Worm (Caenorhabditis elegans) whole organism, young adult: ENCODE data around the gene skr-9.
"Not testable (repeated sequence)": the region's sequence is repeated elsewhere in the genome, so short reads cannot be mapped to it uniquely, and the experiment has no call there.

Source experiments
- B0019.2 ChIP-seq: fragments of 200-800 bp; sonication (Bioruptor generic); conservative IDR thresholded peaks from 2 replicates; pipeline ENCODE4 v1.3.6; 2022; ENCODE audit warnings: missing genetic modification reagents, missing genetic modification characterization, missing compliant biosample characterization
- C17E4.6 ChIP-seq: fragments of 200-800 bp; sonication (Bioruptor generic); IDR thresholded peaks from 2 replicates; pipeline ENCODE4 v1.3.6; 2022; ENCODE audit warnings: missing genetic modification reagents, missing genetic modification characterization, missing compliant biosample characterization
- F33H1.4 ChIP-seq: fragments of 200-800 bp; sonication (Bioruptor generic); IDR thresholded peaks from 2 replicates; pipeline ENCODE4 v1.3.6; 2022; ENCODE audit warnings: missing genetic modification reagents, missing genetic modification characterization, missing compliant biosample characterization
- F49E8.2 ChIP-seq: sonication (generic microtip); optimal IDR thresholded peaks from 3 replicates; lab custom pipeline; 2017; ENCODE audit warnings: missing genetic modification characterization, mild to moderate bottlenecking, missing compliant biosample characterization, antibody characterized with exemption, moderate library complexity; ENCODE audit not compliant: insufficient read depth
- T26A5.8 ChIP-seq: sonication (generic microtip); optimal IDR thresholded peaks from 2 replicates; lab custom pipeline; 2016; ENCODE audit warnings: missing genetic modification characterization, missing compliant biosample characterization
- Y56A3A.18 ChIP-seq: fragments of 200-800 bp; sonication (Bioruptor generic); IDR thresholded peaks from 2 replicates; pipeline ENCODE4 v1.3.6; 2022; ENCODE audit warnings: missing genetic modification reagents, missing genetic modification characterization, missing compliant biosample characterization
- aptf-3 ChIP-seq: fragments of 200-800 bp; sonication (Bioruptor generic); IDR thresholded peaks from 2 replicates; pipeline ENCODE4 v1.3.6; 2022; ENCODE audit warnings: missing genetic modification characterization, missing compliant biosample characterization
- attf-5 ChIP-seq: fragments of 200-800 bp; sonication (Bioruptor generic); optimal IDR thresholded peaks from 2 replicates; lab custom pipeline; 2018; ENCODE audit warnings: mild to moderate bottlenecking, missing genetic modification characterization, missing compliant biosample characterization
- attf-6 ChIP-seq: fragments of 200-800 bp; sonication (Bioruptor generic); IDR thresholded peaks from 2 replicates; pipeline ENCODE4 v1.3.6; 2022; ENCODE audit warnings: missing genetic modification reagents, missing genetic modification characterization, missing compliant biosample characterization
- bed-2 ChIP-seq: fragments of 200-800 bp; sonication (Bioruptor generic); IDR thresholded peaks from 2 replicates; pipeline ENCODE4 v1.3.6; 2022; ENCODE audit warnings: missing genetic modification reagents, missing genetic modification characterization, missing compliant biosample characterization
- ccch-3 ChIP-seq: fragments of 200-800 bp; sonication (Bioruptor generic); optimal IDR thresholded peaks from 2 replicates; lab custom pipeline; 2018; ENCODE audit warnings: mild to moderate bottlenecking, missing genetic modification characterization, missing compliant biosample characterization
- cebp-1 ChIP-seq, 2 experiments: fragments of 200-800 bp in 1 of 2; sonication (Bioruptor generic) in 1 of 2; sonication (generic microtip) in 1 of 2; IDR thresholded peaks in 1 of 2; optimal IDR thresholded peaks in 1 of 2; 2 replicates each; pipeline versions ENCODE4 v1.3.6 to Lab custom; 2017 to 2022; ENCODE audit warnings: missing compliant biosample characterization in 2 of 2, missing genetic modification characterization in 2 of 2, mild to moderate bottlenecking in 1 of 2, missing genetic modification reagents in 1 of 2, moderate library complexity in 1 of 2
- cebp-2 ChIP-seq: fragments of 200-800 bp; sonication (Bioruptor generic); IDR thresholded peaks from 2 replicates; pipeline ENCODE4 v1.3.6; 2022; ENCODE audit warnings: missing genetic modification characterization, missing compliant biosample characterization
- dpl-1 ChIP-seq: fragments of 150-350 bp; optimal IDR thresholded peaks from 2 replicates; lab custom pipeline; 2014; ENCODE audit warnings: missing biosample characterization, missing genetic modification reagents, missing genetic modification characterization
- egrh-3 ChIP-seq: fragments of 200-800 bp; sonication (Bioruptor generic); IDR thresholded peaks from 2 replicates; pipeline ENCODE4 v1.3.6; 2022; ENCODE audit warnings: missing genetic modification reagents, missing genetic modification characterization, missing compliant biosample characterization
- ekl-4 ChIP-seq: fragments of 200-800 bp; sonication (Bioruptor generic); IDR thresholded peaks from 2 replicates; pipeline ENCODE4 v1.3.6; 2022; ENCODE audit warnings: missing genetic modification reagents, missing genetic modification characterization, missing compliant biosample characterization
- fkh-3 ChIP-seq: sonication (generic microtip); optimal IDR thresholded peaks from 2 replicates; lab custom pipeline; 2016; ENCODE audit warnings: mild to moderate bottlenecking, missing genetic modification characterization, missing compliant biosample characterization
- hmg-1.2 ChIP-seq: fragments of 200-800 bp; sonication (Bioruptor generic); IDR thresholded peaks from 2 replicates; pipeline ENCODE4 v1.3.6; 2022; ENCODE audit warnings: missing genetic modification reagents, missing genetic modification characterization, missing compliant biosample characterization
- hrde-1 ChIP-seq: sonication (generic microtip); optimal IDR thresholded peaks from 2 replicates; lab custom pipeline; 2016; ENCODE audit warnings: missing genetic modification characterization, mild to moderate bottlenecking, missing compliant biosample characterization, moderate library complexity, missing genotype, missing genetic modification reagents, borderline replicate concordance
- hsf-1 ChIP-seq: fragments of 200-800 bp; sonication (Bioruptor generic); IDR thresholded peaks from 2 replicates; pipeline ENCODE4 v1.3.6; 2022; ENCODE audit warnings: missing genetic modification reagents, missing genetic modification characterization, missing compliant biosample characterization
- let-526 ChIP-seq: fragments of 200-800 bp; sonication (Bioruptor generic); IDR thresholded peaks from 2 replicates; pipeline ENCODE4 v1.3.6; 2022; ENCODE audit warnings: missing genetic modification reagents, missing genetic modification characterization, missing compliant biosample characterization
- lin-35 ChIP-seq, 3 experiments: fragments of 150-350 bp in 2 of 3; sonication (generic microtip) in 1 of 3; optimal IDR thresholded peaks; 2 replicates each; lab custom pipeline; 2014 to 2018; ENCODE audit warnings: missing biosample characterization in 3 of 3, missing genetic modification characterization in 3 of 3, missing genetic modification reagents in 3 of 3
- madf-6 ChIP-seq: fragments of 200-800 bp; sonication (Bioruptor generic); IDR thresholded peaks from 2 replicates; pipeline ENCODE4 v1.3.6; 2022; ENCODE audit warnings: missing genetic modification reagents, missing genetic modification characterization, missing compliant biosample characterization
- mcd-1 ChIP-seq: fragments of 200-800 bp; sonication (Bioruptor generic); IDR thresholded peaks from 2 replicates; pipeline ENCODE4 v1.3.6; 2022; ENCODE audit warnings: missing genetic modification reagents, missing genetic modification characterization, missing compliant biosample characterization
- nhr-179 ChIP-seq: sonication (generic microtip); optimal IDR thresholded peaks from 2 replicates; lab custom pipeline; 2016; ENCODE audit warnings: mild to moderate bottlenecking, missing genetic modification characterization, missing compliant biosample characterization
- nhr-27 ChIP-seq: fragments of 200-800 bp; sonication (Bioruptor generic); optimal IDR thresholded peaks from 2 replicates; lab custom pipeline; 2018; ENCODE audit warnings: mild to moderate bottlenecking, missing genetic modification characterization, moderate library complexity, missing compliant biosample characterization
- nhr-90 ChIP-seq: sonication (generic microtip); optimal IDR thresholded peaks from 2 replicates; lab custom pipeline; 2016; ENCODE audit warnings: missing genotype, mild to moderate bottlenecking, missing genetic modification characterization, missing compliant biosample characterization
- repo-1 ChIP-seq: sonication (generic microtip); optimal IDR thresholded peaks from 2 replicates; lab custom pipeline; 2017; ENCODE audit warnings: mild to moderate bottlenecking, missing genetic modification characterization, missing compliant biosample characterization
- sdz-38 ChIP-seq: sonication (generic microtip); optimal IDR thresholded peaks from 2 replicates; lab custom pipeline; 2016; ENCODE audit warnings: missing genotype, missing genetic modification characterization, missing compliant biosample characterization
- snpc-1.1 ChIP-seq: sonication (generic microtip); optimal IDR thresholded peaks from 2 replicates; lab custom pipeline; 2017; ENCODE audit warnings: missing genetic modification characterization, mild to moderate bottlenecking, missing compliant biosample characterization, antibody characterized with exemption, moderate library complexity, missing genotype, missing genetic modification reagents; ENCODE audit not compliant: insufficient read depth
- snpc-1.3 ChIP-seq: sonication (generic microtip); optimal IDR thresholded peaks from 2 replicates; lab custom pipeline; 2017; ENCODE audit warnings: missing genetic modification characterization, mild to moderate bottlenecking, missing compliant biosample characterization, antibody characterized with exemption, moderate library complexity, missing genotype, missing genetic modification reagents; ENCODE audit not compliant: insufficient read depth
- snpc-4 ChIP-seq, 5 experiments: fragments of 150-350 bp in 1 of 5; sonication (generic microtip) in 4 of 5; optimal IDR thresholded peaks; 2 replicates each; lab custom pipeline; 2014 to 2018; ENCODE audit warnings: missing genetic modification characterization in 5 of 5, missing biosample characterization in 3 of 5, antibody characterized with exemption in 2 of 5, mild to moderate bottlenecking in 2 of 5, missing compliant biosample characterization in 2 of 5, missing genotype in 2 of 5, moderate library complexity in 2 of 5, missing genetic modification reagents in 1 of 5
- zfh-2 ChIP-seq: fragments of 200-800 bp; sonication (Bioruptor generic); conservative IDR thresholded peaks from 2 replicates; pipeline ENCODE4 v1.3.6; 2022; ENCODE audit warnings: missing genetic modification reagents, missing genetic modification characterization, missing compliant biosample characterization
- ztf-18 ChIP-seq: sonication (generic microtip); optimal IDR thresholded peaks from 2 replicates; lab custom pipeline; 2016; ENCODE audit warnings: missing genotype, mild to moderate bottlenecking, missing genetic modification characterization, missing compliant biosample characterization
- ztf-3 ChIP-seq: fragments of 200-800 bp; sonication (Bioruptor generic); optimal IDR thresholded peaks from 2 replicates; lab custom pipeline; 2018; ENCODE audit warnings: mild to moderate bottlenecking, missing genetic modification characterization, missing compliant biosample characterization

skr-9 gene

DNA sequence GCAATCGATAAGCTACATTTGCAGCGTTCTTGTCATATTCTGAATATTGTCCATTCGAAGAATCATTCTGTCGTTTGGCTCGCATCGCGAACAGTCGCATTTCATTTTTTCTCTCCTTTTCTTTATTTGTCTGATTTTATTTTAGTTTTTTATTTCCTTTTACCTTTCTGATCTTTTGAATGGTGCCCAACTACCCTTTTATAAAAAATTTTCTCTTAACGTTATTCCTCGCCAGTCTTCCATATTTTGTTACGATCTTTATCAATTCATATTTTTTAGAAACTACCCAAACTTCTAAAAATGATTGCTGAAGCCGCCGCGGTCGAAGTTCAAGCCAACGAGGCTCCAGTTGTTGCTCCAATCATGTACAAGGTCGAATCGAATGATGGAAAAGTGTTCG is at the start of gene skr-9:
Gene skr-9 (plus strand): TSS at position 301 of the 400 bp plus-strand sequence.
- not testable (repeated sequence) for TF ChIP-seq ztf-3 (GFP tag; lab: Kevin White, UChicago); dpl-1 (GFP tag; lab: Kevin White, UChicago); nhr-27

DNA sequence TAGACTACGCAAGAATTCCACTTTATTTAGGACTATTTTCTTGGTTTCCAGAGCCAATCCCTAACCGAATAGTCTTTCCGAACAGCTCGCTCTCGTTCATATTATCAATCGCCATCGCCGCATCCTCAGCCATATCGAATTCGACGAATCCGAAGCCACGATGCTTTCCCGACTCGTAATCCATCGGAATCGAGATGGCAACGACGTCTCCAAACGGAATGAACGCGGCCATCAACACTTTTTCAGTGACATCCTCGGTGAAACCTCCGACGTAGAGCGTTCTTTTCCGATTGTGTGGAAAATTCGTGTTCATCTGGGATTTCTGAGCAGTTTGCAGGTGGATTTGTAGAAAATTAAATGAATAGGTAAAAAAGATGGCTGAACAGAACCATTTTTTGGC is 47.0 kb upstream of the skr-9 start, which contains the start of gene cyn-13:
Gene cyn-13 (minus strand): TSS at position 313 of the 400 bp plus-strand sequence.
- TF ChIP-seq snpc-1.1 (tag; lab: Kevin White, UChicago) = no peak
- TF ChIP-seq hrde-1 = peak; percentile 54
- no peak for TF ChIP-seq let-526 (GFP tag; lab: Robert Waterston, UW)
- TF ChIP-seq Y56A3A.18 = 0 out of 2 replicates have a peak, but pooled peaks have one; percentile 16
- no peak for TF ChIP-seq bed-2 (GFP tag; lab: Robert Waterston, UW)
- 0 out of 2 replicates have a peak, but pooled peaks have one; percentile 20 for TF ChIP-seq mcd-1
- no peak for TF ChIP-seq ztf-18 (tag; lab: Kevin White, UChicago)
- no peak for TF ChIP-seq snpc-4 (GFP tag; optimal IDR thresholded peaks at IDR 0.05; lab: Kevin White, UChicago)
- peak in 1 of 4 experiments; percentile 71 for TF ChIP-seq snpc-4 (tag; optimal IDR thresholded peaks at IDR 0.05; lab: Kevin White, UChicago)
- no peak for TF ChIP-seq repo-1
- TF ChIP-seq attf-6 (GFP tag; lab: Robert Waterston, UW) = peak; percentile 60
- no peak for TF ChIP-seq C17E4.6
- no peak for TF ChIP-seq cebp-1 (GFP tag; IDR thresholded peaks at IDR 0.05; lab: Robert Waterston, UW)
- TF ChIP-seq cebp-1 (tag; optimal IDR thresholded peaks at IDR 0.05; lab: Kevin White, UChicago) = peak; percentile 16
- peak; percentile 25; the same call in 1 of the 2 replicates for TF ChIP-seq madf-6 (GFP tag; lab: Robert Waterston, UW)
- no peak for TF ChIP-seq egrh-3 (GFP tag; lab: Robert Waterston, UW)
- no peak for TF ChIP-seq hmg-1.2 (GFP tag; lab: Robert Waterston, UW)
- TF ChIP-seq sdz-38 (tag; lab: Kevin White, UChicago) = no peak
- peak; percentile 48; the same call in 1 of the 2 replicates for TF ChIP-seq ekl-4 (GFP tag; lab: Robert Waterston, UW)
- TF ChIP-seq F49E8.2 (tag; lab: Kevin White, UChicago) = peak; percentile 41
- peak; percentile 4 for TF ChIP-seq fkh-3 (tag; lab: Kevin White, UChicago)

DNA sequence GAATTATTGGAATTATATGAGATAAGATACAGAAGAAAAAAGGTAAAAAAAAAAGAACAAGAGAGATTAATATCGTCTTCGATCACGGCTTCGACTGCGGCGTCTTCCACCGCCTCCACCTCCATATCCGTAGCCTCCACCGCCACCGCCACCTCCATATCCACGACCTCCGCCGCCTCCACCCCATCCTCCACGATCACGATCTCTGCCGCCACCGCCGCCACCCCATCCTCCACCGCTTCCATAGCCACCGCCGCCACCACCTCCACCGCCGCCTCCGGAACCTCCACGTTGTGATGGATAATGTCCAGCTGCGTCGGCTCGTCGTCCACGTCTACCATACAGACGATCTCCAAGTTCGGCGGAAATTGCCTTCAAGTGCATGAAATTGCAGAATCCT is 46.6 kb upstream of the skr-9 start:
- peak; percentile 94 for TF ChIP-seq egrh-3 (GFP tag; lab: Robert Waterston, UW)
- no peak for TF ChIP-seq nhr-179 (tag; lab: Kevin White, UChicago)
- peak; percentile 68; the same call in 1 of the 2 replicates for TF ChIP-seq zfh-2 (GFP tag; lab: Robert Waterston, UW)
- TF ChIP-seq Y56A3A.18 = no peak
- TF ChIP-seq aptf-3 (GFP tag; lab: Robert Waterston, UW) = 0 out of 2 replicates have a peak, but pooled peaks have one; percentile 20
- TF ChIP-seq ztf-3 (GFP tag; lab: Kevin White, UChicago) = no peak
- TF ChIP-seq B0019.2 = no peak
- no peak for TF ChIP-seq cebp-1 (GFP tag; IDR thresholded peaks at IDR 0.05; lab: Robert Waterston, UW)
- TF ChIP-seq cebp-1 (tag; optimal IDR thresholded peaks at IDR 0.05; lab: Kevin White, UChicago) = no peak
- no peak for TF ChIP-seq nhr-90 (tag; lab: Kevin White, UChicago)
- no peak for TF ChIP-seq ccch-3 (GFP tag; lab: Kevin White, UChicago)
- no peak for TF ChIP-seq T26A5.8
- TF ChIP-seq hsf-1 (GFP tag; lab: Robert Waterston, UW) = no peak
- TF ChIP-seq snpc-1.3 (tag; lab: Kevin White, UChicago) = no peak
- TF ChIP-seq nhr-27 = no peak
- no peak for TF ChIP-seq lin-35 (GFP tag; optimal IDR thresholded peaks at IDR 0.05; lab: Kevin White, UChicago)
- no peak for TF ChIP-seq attf-5
- TF ChIP-seq cebp-2 = no peak
- TF ChIP-seq F33H1.4 (GFP tag; lab: Robert Waterston, UW) = no peak
